Fruit fly (Drosophila melanogaster) whole organism, embryonic: Measurements from ENCODE around the gene CG12206.

Source experiments
- Atf6 ChIP-seq: fragments of 200-800 bp; sonication (Bioruptor generic); IDR thresholded peaks from 2 replicates; pipeline ENCODE4 v1.3.6; 2022; ENCODE audit warnings: missing biosample characterization, missing genetic modification characterization
- Blimp-1 ChIP-seq: fragments of 200-800 bp; sonication (Bioruptor generic); optimal IDR thresholded peaks from 3 replicates; lab custom pipeline; 2018; ENCODE audit warnings: missing biosample characterization, missing genetic modification characterization, mild to moderate bottlenecking, moderate library complexity, missing genetic modification reagents
- CG2712 ChIP-seq: fragments of 200-800 bp; optimal IDR thresholded peaks from 3 replicates; lab custom pipeline; 2019; ENCODE audit warnings: missing biosample characterization, mild to moderate bottlenecking, missing genetic modification characterization, moderate library complexity
- CG5245 ChIP-seq: fragments of 200-800 bp; sonication (Bioruptor generic); optimal IDR thresholded peaks from 3 replicates; lab custom pipeline; 2016; ENCODE audit warnings: missing biosample characterization, missing genetic modification characterization
- CG6765 ChIP-seq: fragments of 200-800 bp; sonication (Bioruptor generic); optimal IDR thresholded peaks from 3 replicates; lab custom pipeline; 2017; ENCODE audit warnings: missing biosample characterization, mild to moderate bottlenecking, missing genetic modification characterization
- CG8924 ChIP-seq: fragments of 200-800 bp; optimal IDR thresholded peaks from 3 replicates; lab custom pipeline; 2019; ENCODE audit warnings: missing biosample characterization, mild to moderate bottlenecking, missing genetic modification characterization, moderate library complexity
- CG9932 ChIP-seq: fragments of 200-800 bp; sonication (Bioruptor generic); IDR thresholded peaks from 2 replicates; pipeline ENCODE4 v1.3.6; 2022; ENCODE audit warnings: missing biosample characterization, missing genetic modification characterization
- D19B ChIP-seq: fragments of 200-800 bp; sonication (Bioruptor generic); optimal IDR thresholded peaks from 2 replicates; lab custom pipeline; 2017; ENCODE audit warnings: missing biosample characterization, mild to moderate bottlenecking, missing genetic modification characterization
- Gug ChIP-seq: fragments of 200-800 bp; sonication (Bioruptor generic); IDR thresholded peaks from 4 replicates; pipeline ENCODE4 v1.3.6; 2022; ENCODE audit warnings: missing biosample characterization, missing genetic modification characterization
- bbx ChIP-seq: fragments of 200-800 bp; sonication (Bioruptor generic); IDR thresholded peaks from 2 replicates; pipeline ENCODE4 v1.3.6; 2022; ENCODE audit warnings: missing biosample characterization, missing genetic modification characterization; ENCODE audit not compliant: partially characterized antibody
- bigmax ChIP-seq: fragments of 200-800 bp; sonication (Bioruptor generic); optimal IDR thresholded peaks from 2 replicates; lab custom pipeline; 2018; ENCODE audit warnings: missing biosample characterization, mild to moderate bottlenecking, missing genetic modification characterization
- repo ChIP-seq: fragments of 200-800 bp; sonication (Bioruptor generic); optimal IDR thresholded peaks from 2 replicates; lab custom pipeline; 2016; ENCODE audit warnings: missing biosample characterization, missing genetic modification characterization
- tna ChIP-seq: fragments of 200-800 bp; sonication (Bioruptor generic); IDR thresholded peaks from 2 replicates; pipeline ENCODE4 v1.3.6; 2022; ENCODE audit warnings: missing biosample characterization, missing genetic modification characterization; ENCODE audit not compliant: partially characterized antibody
- tup ChIP-seq: fragments of 200-800 bp; sonication (Bioruptor generic); optimal IDR thresholded peaks from 2 replicates; lab custom pipeline; 2016; ENCODE audit warnings: missing biosample characterization, mild to moderate bottlenecking, missing genetic modification characterization, moderate library complexity

- TF ChIP-seq bigmax (GFP tag; lab: Kevin White, UChicago) (no peak), CG6765 (GFP tag; lab: Kevin White, UChicago) (no peak), Gug (GFP tag; lab: Robert Waterston, UW) (no peak), D19B (GFP tag; lab: Kevin White, UChicago) (no peak), CG8924 (tag; lab: Kevin White, UChicago) (no peak), tna (GFP tag; lab: Robert Waterston, UW) (no peak), CG2712 (peak; percentile 12), bbx (GFP tag; lab: Robert Waterston, UW) (no peak), CG5245 (no peak), Blimp-1 (GFP tag; lab: Kevin White, UChicago) (no peak), repo (no peak), Atf6 (GFP tag; lab: Robert Waterston, UW) (no peak), tup (GFP tag; lab: Kevin White, UChicago) (no peak), CG9932 (GFP tag; lab: Robert Waterston, UW) (no peak)
These were observed 26.4 kb downstream of the CG12206 start for dm6 chrX:3447718-3448523.
